Worm (Caenorhabditis elegans): ENCODE measurements around the gene lhpp-1.

- TF ChIP-seq dao-5 (tag; optimal IDR thresholded peaks at IDR 0.05) (no peak), W03F9.2 (tag; optimal IDR thresholded peaks at IDR 0.05) (no peak)
These were observed 26.3 kb upstream of the lhpp-1 start for ce11 chrV:12137942-12138341.
